Fruit fly (Drosophila melanogaster) whole organism, embryonic: ENCODE measurements around the gene Hpr1.

Experiments used
- ATbp ChIP-seq: fragments of 200-800 bp; sonication (Bioruptor generic); optimal IDR thresholded peaks from 2 replicates; lab custom pipeline; 2017; ENCODE audit warnings: missing biosample characterization, mild to moderate bottlenecking, missing genetic modification characterization, missing genetic modification reagents
- Atf-2 ChIP-seq: fragments of 200-800 bp; sonication (Bioruptor generic); optimal IDR thresholded peaks from 2 replicates; lab custom pipeline; 2016; ENCODE audit warnings: missing biosample characterization, missing genetic modification characterization
- Bdp1 ChIP-seq: fragments of 200-800 bp; sonication (Bioruptor generic); optimal IDR thresholded peaks from 3 replicates; lab custom pipeline; 2016; ENCODE audit warnings: missing biosample characterization, missing genetic modification characterization
- CG10274 ChIP-seq: fragments of 200-800 bp; sonication (Bioruptor generic); optimal IDR thresholded peaks from 3 replicates; lab custom pipeline; 2017; ENCODE audit warnings: missing biosample characterization, mild to moderate bottlenecking, missing genetic modification characterization
- CG10431 ChIP-seq: fragments of 200-800 bp; sonication (Bioruptor generic); optimal IDR thresholded peaks from 3 replicates; lab custom pipeline; 2018; ENCODE audit warnings: missing biosample characterization, mild to moderate bottlenecking, missing genetic modification characterization
- CG11247 ChIP-seq: fragments of 200-800 bp; sonication (Bioruptor generic); IDR thresholded peaks from 2 replicates; pipeline ENCODE4 v1.3.6; 2022; ENCODE audit warnings: missing biosample characterization, missing genetic modification characterization
- CG11398 ChIP-seq: fragments of 200-800 bp; sonication (Bioruptor generic); optimal IDR thresholded peaks from 2 replicates; lab custom pipeline; 2016; ENCODE audit warnings: missing biosample characterization, missing genetic modification characterization
- CG11456 ChIP-seq: fragments of 200-800 bp; sonication (Bioruptor generic); IDR thresholded peaks from 3 replicates; pipeline ENCODE4 v1.3.6; 2022; ENCODE audit warnings: missing biosample characterization, missing genetic modification characterization
- CG11504 ChIP-seq: fragments of 200-800 bp; sonication (Bioruptor generic); optimal IDR thresholded peaks from 3 replicates; lab custom pipeline; 2019; ENCODE audit warnings: missing biosample characterization, mild to moderate bottlenecking, missing genetic modification characterization, moderate library complexity
- CG12155 ChIP-seq: fragments of 200-800 bp; sonication (Bioruptor generic); optimal IDR thresholded peaks from 3 replicates; lab custom pipeline; 2016; ENCODE audit warnings: missing biosample characterization, missing genetic modification characterization
- CG17568 ChIP-seq: fragments of 200-800 bp; sonication (Bioruptor generic); optimal IDR thresholded peaks from 2 replicates; lab custom pipeline; 2018; ENCODE audit warnings: missing biosample characterization, mild to moderate bottlenecking, missing genetic modification characterization, moderate library complexity
- CG1832 ChIP-seq: fragments of 200-800 bp; sonication (Bioruptor generic); optimal IDR thresholded peaks from 2 replicates; lab custom pipeline; 2017; ENCODE audit warnings: missing biosample characterization, mild to moderate bottlenecking, missing genetic modification characterization, inconsistent platforms
- CG2116 ChIP-seq: fragments of 200-800 bp; sonication (Bioruptor generic); optimal IDR thresholded peaks from 3 replicates; lab custom pipeline; 2018; ENCODE audit warnings: missing biosample characterization, mild to moderate bottlenecking, missing genetic modification characterization
- CG43689 ChIP-seq: fragments of 200-800 bp; sonication (Bioruptor generic); IDR thresholded peaks from 2 replicates; pipeline ENCODE4 v1.3.6; 2022; ENCODE audit warnings: missing biosample characterization, missing genetic modification characterization
- CG7372 ChIP-seq: fragments of 200-800 bp; sonication (Bioruptor generic); IDR thresholded peaks from 2 replicates; pipeline ENCODE4 v1.3.6; 2022; ENCODE audit warnings: missing biosample characterization, missing genetic modification characterization
- Elba2 ChIP-seq: fragments of 200-800 bp; sonication (Bioruptor generic); optimal IDR thresholded peaks from 3 replicates; lab custom pipeline; 2016; ENCODE audit warnings: missing biosample characterization, missing genetic modification characterization
- H2.0 ChIP-seq: fragments of 200-800 bp; sonication (Bioruptor generic); IDR thresholded peaks from 2 replicates; pipeline ENCODE4 v1.3.6; 2022; ENCODE audit warnings: missing biosample characterization, missing genetic modification characterization
- Hmx ChIP-seq: fragments of 200-800 bp; sonication (Bioruptor generic); optimal IDR thresholded peaks from 2 replicates; lab custom pipeline; 2016; ENCODE audit warnings: missing biosample characterization, missing genetic modification characterization
- MBD-R2 ChIP-seq: fragments of 200-800 bp; sonication (Bioruptor generic); IDR thresholded peaks from 2 replicates; pipeline ENCODE4 v1.3.6; 2022; ENCODE audit warnings: missing biosample characterization, missing genetic modification characterization
- MTF-1 ChIP-seq: fragments of 200-800 bp; sonication (Bioruptor generic); optimal IDR thresholded peaks from 2 replicates; lab custom pipeline; 2018; ENCODE audit warnings: missing biosample characterization, mild to moderate bottlenecking, missing genetic modification characterization, borderline replicate concordance
- Meics ChIP-seq: fragments of 200-800 bp; sonication (Bioruptor generic); optimal IDR thresholded peaks from 2 replicates; lab custom pipeline; 2017; ENCODE audit warnings: missing biosample characterization, mild to moderate bottlenecking, missing genetic modification characterization
- Nf-YB ChIP-seq: fragments of 200-800 bp; sonication (Bioruptor generic); optimal IDR thresholded peaks from 3 replicates; lab custom pipeline; 2019; ENCODE audit warnings: missing biosample characterization, mild to moderate bottlenecking, missing genetic modification characterization, moderate library complexity
- Sox100B ChIP-seq: fragments of 200-800 bp; sonication (Bioruptor generic); optimal IDR thresholded peaks from 3 replicates; lab custom pipeline; 2018; ENCODE audit warnings: missing biosample characterization, mild to moderate bottlenecking, missing genetic modification characterization
- Stat92E ChIP-seq, 3 experiments: fragments of >200 bp in 2 of 3; fragments of 200-800 bp in 1 of 3; sonication (Bioruptor generic) in 1 of 3; optimal IDR thresholded peaks; 2 replicates each; lab custom pipeline; 2017 to 2019; ENCODE audit warnings: missing biosample characterization in 3 of 3, missing genetic modification characterization in 3 of 3, mild to moderate bottlenecking in 1 of 3, moderate library complexity in 1 of 3
- ase ChIP-seq: fragments of 200-800 bp; sonication (Bioruptor generic); IDR thresholded peaks from 3 replicates; pipeline ENCODE4 v1.3.6; 2022; ENCODE audit warnings: missing biosample characterization, missing genetic modification characterization
- ato ChIP-seq: fragments of 200-800 bp; sonication (Bioruptor generic); IDR thresholded peaks from 2 replicates; pipeline ENCODE4 v1.3.6; 2022; ENCODE audit warnings: missing biosample characterization, missing genetic modification characterization; ENCODE audit not compliant: partially characterized antibody
- bcd ChIP-seq: fragments of 200-800 bp; sonication (Bioruptor generic); optimal IDR thresholded peaks from 2 replicates; lab custom pipeline; 2017; ENCODE audit warnings: missing biosample characterization, mild to moderate bottlenecking, missing genetic modification characterization
- caup ChIP-seq: fragments of 200-800 bp; sonication (Bioruptor generic); optimal IDR thresholded peaks from 3 replicates; lab custom pipeline; 2017; ENCODE audit warnings: missing biosample characterization, mild to moderate bottlenecking, missing genetic modification characterization, moderate library complexity; ENCODE audit not compliant: severe bottlenecking
- ci ChIP-seq: fragments of 200-800 bp; sonication (Bioruptor generic); IDR thresholded peaks from 3 replicates; pipeline ENCODE4 v1.3.6; 2022; ENCODE audit warnings: missing biosample characterization, missing genetic modification characterization
- crc ChIP-seq: fragments of 200-800 bp; sonication (Bioruptor generic); optimal IDR thresholded peaks from 2 replicates; lab custom pipeline; 2016; ENCODE audit warnings: missing biosample characterization, missing genetic modification characterization
- danr ChIP-seq: fragments of 200-800 bp; sonication (Bioruptor generic); IDR thresholded peaks from 2 replicates; pipeline ENCODE4 v1.3.6; 2022; ENCODE audit warnings: missing biosample characterization, missing genetic modification characterization
- en ChIP-seq: fragments of 200-800 bp; sonication (Bioruptor generic); optimal IDR thresholded peaks from 2 replicates; lab custom pipeline; 2016; ENCODE audit warnings: missing biosample characterization, missing genetic modification characterization
- her ChIP-seq: fragments of 200-800 bp; sonication (Bioruptor generic); optimal IDR thresholded peaks from 2 replicates; lab custom pipeline; 2016; ENCODE audit warnings: missing biosample characterization, missing genetic modification characterization
- inv ChIP-seq: fragments of 200-800 bp; sonication (Bioruptor generic); IDR thresholded peaks from 2 replicates; pipeline ENCODE4 v1.3.6; 2022; ENCODE audit warnings: missing biosample characterization, missing genetic modification characterization; ENCODE audit not compliant: partially characterized antibody
- ken ChIP-seq: fragments of 200-800 bp; sonication (Bioruptor generic); IDR thresholded peaks from 3 replicates; pipeline ENCODE4 v1.3.6; 2022; ENCODE audit warnings: missing biosample characterization, missing genetic modification characterization
- klu ChIP-seq: fragments of 200-800 bp; sonication (Bioruptor generic); IDR thresholded peaks from 2 replicates; pipeline ENCODE4 v1.3.6; 2022; ENCODE audit warnings: missing biosample characterization, missing genetic modification characterization
- mam ChIP-seq: fragments of 200-800 bp; sonication (Bioruptor generic); optimal IDR thresholded peaks from 3 replicates; lab custom pipeline; 2016; ENCODE audit warnings: missing biosample characterization, missing genetic modification characterization
- pan ChIP-seq, 4 experiments: fragments of >200 bp in 3 of 4; fragments of 200-800 bp in 1 of 4; sonication (Bioruptor generic) in 1 of 4; optimal IDR thresholded peaks in 3 of 4; IDR thresholded peaks in 1 of 4; 2 replicates each; pipeline versions ENCODE4 v1.3.6 to Lab custom; 2017 to 2022; ENCODE audit warnings: missing biosample characterization in 2 of 4, missing genetic modification characterization in 2 of 4, mixed read lengths in 1 of 4
- repo ChIP-seq: fragments of 200-800 bp; sonication (Bioruptor generic); optimal IDR thresholded peaks from 2 replicates; lab custom pipeline; 2016; ENCODE audit warnings: missing biosample characterization, missing genetic modification characterization
- ro ChIP-seq: fragments of 200-800 bp; sonication (Bioruptor generic); IDR thresholded peaks from 2 replicates; pipeline ENCODE4 v1.3.6; 2022; ENCODE audit warnings: missing biosample characterization, missing genetic modification characterization
- shn ChIP-seq: fragments of 200-800 bp; sonication (Bioruptor generic); optimal IDR thresholded peaks from 3 replicates; lab custom pipeline; 2016; ENCODE audit warnings: missing biosample characterization, missing genetic modification characterization
- sisA ChIP-seq: fragments of 200-800 bp; sonication (Bioruptor generic); IDR thresholded peaks from 2 replicates; pipeline ENCODE4 v1.3.6; 2022; ENCODE audit warnings: missing biosample characterization, missing genetic modification characterization
- slp2 ChIP-seq: fragments of 200-800 bp; sonication (Bioruptor generic); optimal IDR thresholded peaks from 2 replicates; lab custom pipeline; 2016; ENCODE audit warnings: missing biosample characterization, missing genetic modification characterization
- stwl ChIP-seq: fragments of 200-800 bp; sonication (Bioruptor generic); optimal IDR thresholded peaks from 3 replicates; lab custom pipeline; 2018; ENCODE audit warnings: missing biosample characterization, mild to moderate bottlenecking, missing genetic modification characterization, moderate library complexity
- sug ChIP-seq: fragments of 200-800 bp; optimal IDR thresholded peaks from 2 replicates; lab custom pipeline; 2019; ENCODE audit warnings: missing biosample characterization, mild to moderate bottlenecking, missing genetic modification characterization, moderate library complexity
- tgo ChIP-seq: fragments of 200-800 bp; sonication (Bioruptor generic); IDR thresholded peaks from 3 replicates; pipeline ENCODE4 v1.3.6; 2022; ENCODE audit warnings: missing biosample characterization, missing genetic modification characterization
- trem ChIP-seq: fragments of 200-800 bp; optimal IDR thresholded peaks from 3 replicates; lab custom pipeline; 2019; ENCODE audit warnings: missing biosample characterization, mild to moderate bottlenecking, missing genetic modification characterization, moderate library complexity
- zfh1 ChIP-seq: fragments of 200-800 bp; sonication (Bioruptor generic); IDR thresholded peaks from 3 replicates; pipeline ENCODE4 v1.3.6; 2022; ENCODE audit warnings: missing biosample characterization, missing genetic modification characterization

The Hpr1 gene

dm6 chr3R:5778731-5779593 is 42.3 kb downstream of the Hpr1 start, which contains the start of gene jagn (continued):
- TF ChIP-seq inv (GFP tag; lab: Robert Waterston, UW): peak; percentile 100
- TF ChIP-seq en (GFP tag; lab: Kevin White, UChicago): no peak
- TF ChIP-seq CG10274 (GFP tag; lab: Kevin White, UChicago): no peak
- TF ChIP-seq klu: 0 out of 2 replicates have a peak, but pooled peaks have one; percentile 28
- peak; percentile 59 for TF ChIP-seq shn (GFP tag; lab: Kevin White, UChicago)
- peak; percentile 52 for TF ChIP-seq Meics (GFP tag; lab: Kevin White, UChicago)
- peak; percentile 73 for TF ChIP-seq H2.0 (GFP tag; lab: Robert Waterston, UW)
- peak; percentile 36 for TF ChIP-seq CG11398 (GFP tag; lab: Kevin White, UChicago)
- peak; percentile 61 for TF ChIP-seq bcd (GFP tag; lab: Kevin White, UChicago)
- TF ChIP-seq Bdp1 (GFP tag; lab: Kevin White, UChicago): peak; percentile 33
- TF ChIP-seq ro (GFP tag; lab: Robert Waterston, UW): no peak
- peak; percentile 82 for TF ChIP-seq ci (GFP tag; lab: Robert Waterston, UW)
- peak; percentile 36 for TF ChIP-seq repo (GFP tag; lab: Kevin White, UChicago)
- peak in 1 of 3 experiments; percentile 9 for TF ChIP-seq Stat92E (GFP tag; optimal IDR thresholded peaks at IDR 0.05; lab: Kevin White, UChicago)
- TF ChIP-seq sug (tag; lab: Kevin White, UChicago): peak; percentile 54
- peak; percentile 14 for TF ChIP-seq CG1832 (GFP tag; lab: Kevin White, UChicago)
- TF ChIP-seq her (GFP tag; lab: Kevin White, UChicago): peak; percentile 54
- peak; percentile 54 for TF ChIP-seq stwl (tag; lab: Kevin White, UChicago)
- peak; percentile 80 for TF ChIP-seq MBD-R2
- no peak for TF ChIP-seq Sox100B (GFP tag; lab: Kevin White, UChicago)
- TF ChIP-seq Hmx (GFP tag; lab: Kevin White, UChicago): no peak
- TF ChIP-seq tgo (GFP tag; lab: Robert Waterston, UW): peak; percentile 40; the same call in 2 of the 3 replicates
- TF ChIP-seq CG12155 (GFP tag; lab: Kevin White, UChicago): peak; percentile 98
- TF ChIP-seq MTF-1 (GFP tag; lab: Kevin White, UChicago): peak; percentile 65
- TF ChIP-seq CG43689 (GFP tag; lab: Robert Waterston, UW): no peak
- TF ChIP-seq ato (GFP tag; lab: Robert Waterston, UW): peak; percentile 99
- no peak for TF ChIP-seq danr (GFP tag; lab: Robert Waterston, UW)
- peak; percentile 88 for TF ChIP-seq CG11456 (GFP tag; lab: Robert Waterston, UW)
- TF ChIP-seq Atf-2: peak; percentile 17
- TF ChIP-seq CG11504: no peak
- no peak for TF ChIP-seq ATbp (GFP tag; lab: Kevin White, UChicago)
- TF ChIP-seq Elba2 (GFP tag; lab: Kevin White, UChicago): no peak
- TF ChIP-seq ase (GFP tag; lab: Robert Waterston, UW): no peak
- TF ChIP-seq CG10431: peak; percentile 16
- peak; percentile 25 for TF ChIP-seq slp2 (GFP tag; lab: Kevin White, UChicago)
- TF ChIP-seq CG7372 (GFP tag; lab: Robert Waterston, UW): peak; percentile 37; the same call in 1 of the 2 replicates
- TF ChIP-seq sisA: peak; percentile 62
- peak; percentile 73 for TF ChIP-seq caup
- TF ChIP-seq ken: peak; percentile 48; the same call in 2 of the 3 replicates
- TF ChIP-seq mam (GFP tag; lab: Kevin White, UChicago): peak; percentile 79
- no peak for TF ChIP-seq CG17568 (GFP tag; lab: Kevin White, UChicago)
- TF ChIP-seq trem: peak; percentile 77
- peak; percentile 41 for TF ChIP-seq Nf-YB (GFP tag; lab: Kevin White, UChicago)
- TF ChIP-seq CG2116 (GFP tag; lab: Kevin White, UChicago): peak; percentile 76
- peak; percentile 21 for TF ChIP-seq crc (GFP tag; lab: Kevin White, UChicago)
- peak; percentile 68; the same call in 2 of the 3 replicates for TF ChIP-seq zfh1 (GFP tag; lab: Robert Waterston, UW)
- no peak for TF ChIP-seq pan (optimal IDR thresholded peaks at IDR 0.05; lab: Kevin White, UChicago)
- peak in 1 of 2 experiments; percentile 63 for TF ChIP-seq pan (GFP tag; optimal IDR thresholded peaks at IDR 0.05 in 1 of 2, IDR thresholded peaks at IDR 0.05 in 1 of 2)
- TF ChIP-seq CG11247: peak; percentile 64
